Fruit fly (Drosophila melanogaster) whole organism, embryonic: ENCODE results near the gene cbt.

Experiments used
- CG1233 ChIP-seq: fragments of 200-800 bp; sonication (Bioruptor generic); optimal IDR thresholded peaks from 4 replicates; lab custom pipeline; 2018; ENCODE audit warnings: missing biosample characterization, mild to moderate bottlenecking, missing genetic modification characterization
- CG12659 ChIP-seq: fragments of 200-800 bp; sonication (Bioruptor generic); optimal IDR thresholded peaks from 3 replicates; lab custom pipeline; 2017; ENCODE audit warnings: mild to moderate bottlenecking, missing biosample characterization, missing genetic modification reagents, missing genetic modification characterization
- CG12769 ChIP-seq: fragments of 200-800 bp; sonication (Bioruptor generic); optimal IDR thresholded peaks from 2 replicates; lab custom pipeline; 2019; ENCODE audit warnings: missing biosample characterization, mild to moderate bottlenecking, missing genetic modification characterization, moderate library complexity
- CG13624 ChIP-seq: fragments of 200-800 bp; sonication (Bioruptor generic); optimal IDR thresholded peaks from 2 replicates; lab custom pipeline; 2016; ENCODE audit warnings: missing biosample characterization, missing genetic modification characterization
- CG14050 ChIP-seq: fragments of 200-800 bp; sonication (Bioruptor generic); IDR thresholded peaks from 3 replicates; pipeline ENCODE4 v1.3.6; 2022; ENCODE audit warnings: missing biosample characterization, missing genetic modification characterization
- CG15514 ChIP-seq: fragments of 200-800 bp; sonication (Bioruptor generic); optimal IDR thresholded peaks from 3 replicates; lab custom pipeline; 2017; ENCODE audit warnings: missing biosample characterization, missing genetic modification characterization, mild to moderate bottlenecking, moderate library complexity, missing genetic modification reagents
- CG1602 ChIP-seq: fragments of 200-800 bp; sonication (Bioruptor generic); optimal IDR thresholded peaks from 3 replicates; lab custom pipeline; 2016; ENCODE audit warnings: missing biosample characterization, missing genetic modification characterization
- CG18476 ChIP-seq: fragments of 200-800 bp; sonication (Bioruptor generic); optimal IDR thresholded peaks from 2 replicates; lab custom pipeline; 2016; ENCODE audit warnings: missing biosample characterization, mild to moderate bottlenecking, missing genetic modification characterization
- CG30403 ChIP-seq: fragments of 200-800 bp; sonication (Bioruptor generic); optimal IDR thresholded peaks from 3 replicates; lab custom pipeline; 2016; ENCODE audit warnings: missing biosample characterization, missing genetic modification characterization
- CG31224 ChIP-seq: fragments of 200-800 bp; sonication (Bioruptor generic); IDR thresholded peaks from 2 replicates; pipeline ENCODE4 v1.3.6; 2022; ENCODE audit warnings: missing biosample characterization, missing genetic modification characterization
- CG31441 ChIP-seq: fragments of 200-800 bp; sonication (Bioruptor generic); IDR thresholded peaks from 2 replicates; pipeline ENCODE4 v1.3.6; 2022; ENCODE audit warnings: missing biosample characterization, missing genetic modification characterization
- CG34422 ChIP-seq: fragments of 200-800 bp; sonication (Bioruptor generic); IDR thresholded peaks from 3 replicates; pipeline ENCODE4 v1.3.6; 2022; ENCODE audit warnings: missing biosample characterization, missing genetic modification characterization
- CG43689 ChIP-seq: fragments of 200-800 bp; sonication (Bioruptor generic); IDR thresholded peaks from 2 replicates; pipeline ENCODE4 v1.3.6; 2022; ENCODE audit warnings: missing biosample characterization, missing genetic modification characterization
- CG6683 ChIP-seq: fragments of 200-800 bp; sonication (Bioruptor generic); optimal IDR thresholded peaks from 2 replicates; lab custom pipeline; 2017; ENCODE audit warnings: missing biosample characterization, mild to moderate bottlenecking, missing genetic modification characterization, missing genetic modification reagents
- CG6854 ChIP-seq: fragments of 200-800 bp; sonication (Bioruptor generic); optimal IDR thresholded peaks from 3 replicates; lab custom pipeline; 2017; ENCODE audit warnings: missing biosample characterization, mild to moderate bottlenecking, missing genetic modification characterization
- CG7372 ChIP-seq: fragments of 200-800 bp; sonication (Bioruptor generic); IDR thresholded peaks from 2 replicates; pipeline ENCODE4 v1.3.6; 2022; ENCODE audit warnings: missing biosample characterization, missing genetic modification characterization
- CG9215 ChIP-seq: fragments of 200-800 bp; sonication (Bioruptor generic); IDR thresholded peaks from 2 replicates; pipeline ENCODE4 v1.3.6; 2022; ENCODE audit warnings: missing biosample characterization, missing genetic modification characterization
- CoRest ChIP-seq: fragments of 200-800 bp; sonication (Bioruptor generic); optimal IDR thresholded peaks from 3 replicates; lab custom pipeline; 2018; ENCODE audit warnings: missing biosample characterization, mild to moderate bottlenecking, missing genetic modification characterization, moderate library complexity
- CrebB ChIP-seq: fragments of 200-800 bp; sonication (Bioruptor generic); optimal IDR thresholded peaks from 3 replicates; lab custom pipeline; 2018; ENCODE audit warnings: missing biosample characterization, mild to moderate bottlenecking, missing genetic modification characterization
- Dad ChIP-seq: fragments of 200-800 bp; sonication (Bioruptor generic); optimal IDR thresholded peaks from 3 replicates; lab custom pipeline; 2016; ENCODE audit warnings: missing biosample characterization, missing genetic modification characterization
- Dip3 ChIP-seq: fragments of 200-800 bp; sonication (Bioruptor generic); optimal IDR thresholded peaks from 3 replicates; lab custom pipeline; 2016; ENCODE audit warnings: missing biosample characterization, missing genetic modification characterization
- Drgx ChIP-seq: fragments of 200-800 bp; sonication (Bioruptor generic); IDR thresholded peaks from 2 replicates; pipeline ENCODE4 v1.3.6; 2022; ENCODE audit warnings: missing biosample characterization, missing genetic modification characterization
- Eip74EF ChIP-seq, 2 experiments: fragments of 200-800 bp in 1 of 2; fragments of >200 bp in 1 of 2; sonication (Bioruptor generic) in 1 of 2; optimal IDR thresholded peaks; 2 replicates each; lab custom pipeline; 2017 to 2019; ENCODE audit warnings: missing biosample characterization in 2 of 2, missing genetic modification characterization in 2 of 2, mild to moderate bottlenecking in 1 of 2, moderate library complexity in 1 of 2
- Ets97D ChIP-seq: fragments of 200-800 bp; sonication (Bioruptor generic); optimal IDR thresholded peaks from 3 replicates; lab custom pipeline; 2016; ENCODE audit warnings: missing biosample characterization, missing genetic modification characterization
- Gug ChIP-seq: fragments of 200-800 bp; sonication (Bioruptor generic); IDR thresholded peaks from 4 replicates; pipeline ENCODE4 v1.3.6; 2022; ENCODE audit warnings: missing biosample characterization, missing genetic modification characterization
- HLH4C ChIP-seq: fragments of 200-800 bp; sonication (Bioruptor generic); IDR thresholded peaks from 3 replicates; pipeline ENCODE4 v1.3.6; 2022; ENCODE audit warnings: missing biosample characterization, missing genetic modification characterization; ENCODE audit not compliant: partially characterized antibody
- HmgD ChIP-seq: fragments of 200-800 bp; sonication (Bioruptor generic); optimal IDR thresholded peaks from 3 replicates; lab custom pipeline; 2016; ENCODE audit warnings: missing biosample characterization, missing genetic modification characterization
- Lim3 ChIP-seq: fragments of 200-800 bp; sonication (Bioruptor generic); IDR thresholded peaks from 2 replicates; pipeline ENCODE4 v1.3.6; 2022; ENCODE audit warnings: missing biosample characterization, missing genetic modification characterization
- NC2β ChIP-seq: fragments of 200-800 bp; sonication (Bioruptor generic); optimal IDR thresholded peaks from 2 replicates; lab custom pipeline; 2016; ENCODE audit warnings: missing biosample characterization, missing genetic modification characterization
- Sry-β ChIP-seq: fragments of 200-800 bp; sonication (Bioruptor generic); optimal IDR thresholded peaks from 2 replicates; lab custom pipeline; 2018; ENCODE audit warnings: missing biosample characterization, mild to moderate bottlenecking, missing genetic modification characterization, moderate library complexity
- Sry-δ ChIP-seq: fragments of 200-800 bp; sonication (Bioruptor generic); optimal IDR thresholded peaks from 2 replicates; lab custom pipeline; 2016; ENCODE audit warnings: missing biosample characterization, missing genetic modification characterization
- ara ChIP-seq: fragments of 200-800 bp; sonication (Bioruptor generic); IDR thresholded peaks from 2 replicates; pipeline ENCODE4 v1.3.6; 2022; ENCODE audit warnings: missing biosample characterization, missing genetic modification characterization
- br ChIP-seq: fragments of >200 bp; optimal IDR thresholded peaks from 2 replicates; lab custom pipeline; 2017
- cad ChIP-seq: fragments of >200 bp; optimal IDR thresholded peaks from 2 replicates; lab custom pipeline; 2017; ENCODE audit warnings: missing biosample characterization, missing genetic modification characterization
- chinmo ChIP-seq: fragments of 200-800 bp; sonication (Bioruptor generic); IDR thresholded peaks from 4 replicates; pipeline ENCODE4 v1.3.6; 2022; ENCODE audit warnings: missing biosample characterization, missing genetic modification characterization; ENCODE audit not compliant: partially characterized antibody
- crp ChIP-seq, 2 experiments: fragments of 200-800 bp; sonication (Bioruptor generic); optimal IDR thresholded peaks; 2 replicates in 1 of 2; 3 replicates in 1 of 2; lab custom pipeline; 2017; ENCODE audit warnings: missing biosample characterization in 2 of 2, missing genetic modification characterization in 2 of 2, mild to moderate bottlenecking in 1 of 2, moderate library complexity in 1 of 2
- ems ChIP-seq: fragments of 200-800 bp; sonication (Bioruptor generic); optimal IDR thresholded peaks from 3 replicates; lab custom pipeline; 2016; ENCODE audit warnings: missing biosample characterization, missing genetic modification characterization
- gfzf ChIP-seq: fragments of 200-800 bp; sonication (Bioruptor generic); optimal IDR thresholded peaks from 2 replicates; lab custom pipeline; 2016; ENCODE audit warnings: missing biosample characterization, mild to moderate bottlenecking, missing genetic modification characterization, moderate library complexity
- gsb ChIP-seq: fragments of 200-800 bp; sonication (Bioruptor generic); IDR thresholded peaks from 2 replicates; pipeline ENCODE4 v1.3.6; 2022; ENCODE audit warnings: missing biosample characterization, missing genetic modification characterization
- jing ChIP-seq: fragments of 200-800 bp; sonication (Bioruptor generic); optimal IDR thresholded peaks from 2 replicates; lab custom pipeline; 2018; ENCODE audit warnings: missing biosample characterization, mild to moderate bottlenecking, missing genetic modification characterization
- kni ChIP-seq: fragments of 200-800 bp; sonication (Bioruptor generic); optimal IDR thresholded peaks from 3 replicates; lab custom pipeline; 2017; ENCODE audit warnings: mild to moderate bottlenecking, missing biosample characterization, missing genetic modification reagents, missing genetic modification characterization
- nau ChIP-seq: fragments of 200-800 bp; sonication (Bioruptor generic); optimal IDR thresholded peaks from 3 replicates; lab custom pipeline; 2017; ENCODE audit warnings: missing biosample characterization, mild to moderate bottlenecking, missing genetic modification characterization, missing genetic modification reagents
- pita ChIP-seq: fragments of 200-800 bp; sonication (Bioruptor generic); optimal IDR thresholded peaks from 2 replicates; lab custom pipeline; 2017; ENCODE audit warnings: missing biosample characterization, mild to moderate bottlenecking, missing genetic modification characterization
- repo ChIP-seq: fragments of 200-800 bp; sonication (Bioruptor generic); optimal IDR thresholded peaks from 2 replicates; lab custom pipeline; 2016; ENCODE audit warnings: missing biosample characterization, missing genetic modification characterization
- slbo ChIP-seq: fragments of 200-800 bp; sonication (Bioruptor generic); IDR thresholded peaks from 2 replicates; pipeline ENCODE4 v1.3.6; 2022; ENCODE audit warnings: missing biosample characterization, missing genetic modification characterization
- slou ChIP-seq: fragments of 200-800 bp; sonication (Bioruptor generic); optimal IDR thresholded peaks from 3 replicates; lab custom pipeline; 2016; ENCODE audit warnings: missing biosample characterization, missing genetic modification characterization
- stwl ChIP-seq: fragments of 200-800 bp; sonication (Bioruptor generic); optimal IDR thresholded peaks from 3 replicates; lab custom pipeline; 2018; ENCODE audit warnings: missing biosample characterization, mild to moderate bottlenecking, missing genetic modification characterization, moderate library complexity
- sug ChIP-seq: fragments of 200-800 bp; optimal IDR thresholded peaks from 2 replicates; lab custom pipeline; 2019; ENCODE audit warnings: missing biosample characterization, mild to moderate bottlenecking, missing genetic modification characterization, moderate library complexity
- yki ChIP-seq: fragments of >200 bp; optimal IDR thresholded peaks from 3 replicates; lab custom pipeline; 2018
- zfh1 ChIP-seq: fragments of 200-800 bp; sonication (Bioruptor generic); IDR thresholded peaks from 3 replicates; pipeline ENCODE4 v1.3.6; 2022; ENCODE audit warnings: missing biosample characterization, missing genetic modification characterization

cbt gene

DNA sequence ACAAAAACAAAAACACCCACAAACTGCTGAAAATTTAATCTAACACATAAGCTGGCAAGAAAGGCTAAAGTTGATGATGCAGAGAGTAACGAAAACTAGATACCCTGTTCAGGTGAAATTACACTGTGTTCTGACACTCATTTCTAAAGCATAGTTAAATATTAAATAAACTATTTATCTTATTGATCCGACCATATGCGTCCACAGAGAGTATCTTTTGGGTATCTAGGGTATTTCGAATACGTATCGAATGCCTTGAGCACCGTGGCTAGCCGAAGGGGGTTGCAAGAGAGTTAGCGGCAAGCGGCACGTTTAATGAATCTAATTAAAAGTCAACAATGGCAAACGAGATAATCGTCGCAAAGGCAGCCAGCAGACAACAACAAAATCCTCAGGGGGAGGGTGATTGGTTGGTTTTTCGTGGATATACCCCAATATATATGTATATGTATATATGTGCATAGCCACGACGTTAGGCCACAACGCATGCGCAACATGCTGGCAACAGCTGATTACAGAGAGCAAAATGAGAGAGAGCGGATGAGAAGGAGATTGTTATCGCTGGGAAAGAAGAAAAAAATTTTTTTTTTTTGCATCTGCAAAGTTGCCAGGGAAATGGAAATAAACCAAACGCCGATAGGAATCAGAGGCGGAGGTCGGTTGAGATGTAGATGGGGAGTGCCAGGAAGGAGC lies 42.6 kb upstream of the cbt start:
- peak; percentile 73 for TF ChIP-seq CG30403 (GFP tag; lab: Kevin White, UChicago)
- peak; percentile 74 for TF ChIP-seq jing (GFP tag; lab: Kevin White, UChicago)
- peak; percentile 83 for TF ChIP-seq CG12769 (tag; lab: Kevin White, UChicago)
- TF ChIP-seq CG13624 (GFP tag; lab: Kevin White, UChicago), result no peak
- no peak for TF ChIP-seq crp (GFP tag; optimal IDR thresholded peaks at IDR 0.05; lab: Kevin White, UChicago)
- TF ChIP-seq CG31224 (GFP tag; lab: Robert Waterston, UW), result peak; percentile 62
- peak; percentile 62 for TF ChIP-seq nau
- TF ChIP-seq gsb (GFP tag; lab: Robert Waterston, UW), result peak; percentile 63
- peak; percentile 66 for TF ChIP-seq slbo (GFP tag; lab: Robert Waterston, UW)
- no peak for TF ChIP-seq Sry-β (GFP tag; lab: Kevin White, UChicago)
- TF ChIP-seq Ets97D (GFP tag; lab: Kevin White, UChicago), result peak; percentile 18
- TF ChIP-seq kni (GFP tag; lab: Kevin White, UChicago), result no peak
- no peak for TF ChIP-seq HmgD (GFP tag; lab: Kevin White, UChicago)
- peak; percentile 79; the same call in 3 of the 4 replicates for TF ChIP-seq Gug (GFP tag; lab: Robert Waterston, UW)
- TF ChIP-seq CG34422 (GFP tag; lab: Robert Waterston, UW), result peak; percentile 87
- TF ChIP-seq yki (lab: Kevin White, UChicago), result no peak
- TF ChIP-seq CG12659, result peak; percentile 61
- peak; percentile 54 for TF ChIP-seq CG43689 (GFP tag; lab: Robert Waterston, UW)
- peak in 1 of 2 experiments; percentile 39 for TF ChIP-seq Eip74EF (GFP tag; optimal IDR thresholded peaks at IDR 0.05; lab: Kevin White, UChicago)
- peak; percentile 47 for TF ChIP-seq CG9215 (GFP tag; lab: Robert Waterston, UW)
- TF ChIP-seq CoRest (tag; lab: Kevin White, UChicago), result peak; percentile 74
- TF ChIP-seq CrebB, result peak; percentile 25
- TF ChIP-seq ara (GFP tag; lab: Robert Waterston, UW), result peak; percentile 91
- TF ChIP-seq gfzf (GFP tag; lab: Kevin White, UChicago), result no peak
- no peak for TF ChIP-seq br (lab: Kevin White, UChicago)
- TF ChIP-seq sug, result no peak
- TF ChIP-seq ems, result peak; percentile 39
- TF ChIP-seq Dad (GFP tag; lab: Kevin White, UChicago), result no peak
- no peak for TF ChIP-seq cad (GFP tag; lab: Kevin White, UChicago)
- TF ChIP-seq pita (GFP tag; lab: Kevin White, UChicago), result no peak
- TF ChIP-seq CG14050, result peak; percentile 81
- 0 out of 2 replicates have a peak, but pooled peaks have one; percentile 39 for TF ChIP-seq Lim3 (GFP tag; lab: Robert Waterston, UW)
- TF ChIP-seq CG1233 (GFP tag; lab: Kevin White, UChicago), result peak; percentile 69
- TF ChIP-seq CG7372 (GFP tag; lab: Robert Waterston, UW), result peak; percentile 55; the same call in 1 of the 2 replicates
- TF ChIP-seq repo (GFP tag; lab: Kevin White, UChicago), result peak; percentile 30
- peak; percentile 72 for TF ChIP-seq NC2β (GFP tag; lab: Kevin White, UChicago)
- TF ChIP-seq Drgx (GFP tag; lab: Robert Waterston, UW), result peak; percentile 47
- no peak for TF ChIP-seq HLH4C
- peak; percentile 81 for TF ChIP-seq CG1602
- TF ChIP-seq Sry-δ, result no peak
- no peak for TF ChIP-seq chinmo (GFP tag; lab: Robert Waterston, UW)
- peak; percentile 31 for TF ChIP-seq CG18476 (GFP tag; lab: Kevin White, UChicago)
- TF ChIP-seq zfh1 (GFP tag; lab: Robert Waterston, UW), result peak; percentile 92
- TF ChIP-seq Dip3, result peak; percentile 42
- TF ChIP-seq CG6683 (GFP tag; lab: Kevin White, UChicago), result peak; percentile 32
- TF ChIP-seq CG6854 (GFP tag; lab: Kevin White, UChicago), result peak; percentile 44
- no peak for TF ChIP-seq slou (GFP tag; lab: Kevin White, UChicago)
- peak; percentile 79 for TF ChIP-seq CG31441 (GFP tag; lab: Robert Waterston, UW)
- TF ChIP-seq CG15514 (GFP tag; lab: Kevin White, UChicago), result peak; percentile 35
- peak; percentile 45 for TF ChIP-seq stwl (tag; lab: Kevin White, UChicago)
